Worm (Caenorhabditis elegans) whole organism, L4 larva: ENCODE data around the gene clec-162.
A peak's percentile ranks its signal among the peaks of the same experiment; 100 is the strongest.

Source experiments
- ama-1 ChIP-seq: fragments of 150-350 bp; optimal IDR thresholded peaks from 2 replicates; lab custom pipeline; 2014; ENCODE audit warnings: inconsistent platforms, mixed read lengths
- attf-4 ChIP-seq: sonication (generic microtip); optimal IDR thresholded peaks from 3 replicates; lab custom pipeline; 2017; ENCODE audit warnings: missing biosample characterization, missing genetic modification characterization
- lsy-2 ChIP-seq, 2 experiments: fragments of 150-350 bp in 1 of 2; sonication (generic microtip) in 1 of 2; optimal IDR thresholded peaks; 2 replicates each; lab custom pipeline; 2014 to 2017; ENCODE audit warnings: missing biosample characterization in 2 of 2, missing genetic modification characterization in 2 of 2
- mxl-3 ChIP-seq: fragments of 200-800 bp; sonication (Bioruptor generic); optimal IDR thresholded peaks from 2 replicates; lab custom pipeline; 2018; ENCODE audit warnings: mild to moderate bottlenecking, missing genetic modification characterization, missing compliant biosample characterization
- nhr-76 ChIP-seq: fragments of 150-350 bp; optimal IDR thresholded peaks from 2 replicates; lab custom pipeline; 2014; ENCODE audit warnings: missing biosample characterization, missing genetic modification characterization
- unc-62 ChIP-seq, 3 experiments: fragments of 150-350 bp in 1 of 3; sonication (generic microtip); optimal IDR thresholded peaks in 2 of 3; peaks in 1 of 3; 1 replicate in 1 of 3; 2 replicates in 2 of 3; lab custom pipeline; 2014 to 2017; ENCODE audit warnings: missing biosample characterization in 3 of 3, missing genetic modification characterization in 3 of 3, missing genetic modification reagents in 3 of 3, missing genotype in 1 of 3
- zfp-3 ChIP-seq: fragments of 200-800 bp; sonication (Bioruptor generic); conservative IDR thresholded peaks from 2 replicates; pipeline ENCODE4 v1.3.6; 2022; ENCODE audit warnings: missing genetic modification reagents, missing genetic modification characterization, missing compliant biosample characterization

DNA sequence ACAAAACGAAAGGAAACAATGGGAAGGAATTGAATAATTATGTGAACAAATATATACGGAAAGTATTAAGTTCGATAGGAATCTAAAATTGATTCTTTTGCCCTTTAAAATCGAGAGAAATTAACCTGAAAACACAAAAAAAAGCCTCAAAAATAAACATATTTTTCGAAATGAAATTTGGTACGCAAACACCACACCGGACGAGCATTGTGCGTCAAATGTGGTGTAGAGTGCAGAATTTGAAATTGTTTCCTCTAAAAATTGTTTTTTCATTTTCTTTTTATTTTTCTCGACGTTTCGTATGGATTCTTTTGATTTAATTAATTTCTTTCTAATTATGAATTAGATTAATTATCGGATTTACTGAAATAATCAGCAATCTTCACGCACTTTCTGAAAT, 29.6 kb downstream of the clec-162 start:
- TF ChIP-seq mxl-3 (no peak), nhr-76 (tag; lab: Kevin White, UChicago) (no peak), zfp-3 (GFP tag; lab: Robert Waterston, UW) (no peak), unc-62 (GFP tag; optimal IDR thresholded peaks at IDR 0.05 in 1 of 2; lab: Kevin White, UChicago) (no peak), unc-62 (tag; optimal IDR thresholded peaks at IDR 0.05; lab: Kevin White, UChicago) (no peak), ama-1 (lab: Kevin White, UChicago) (no peak), lsy-2 (tag; optimal IDR thresholded peaks at IDR 0.05; lab: Kevin White, UChicago) (peak in 1 of 2 experiments; percentile 33), attf-4 (no peak)
